Worm (Caenorhabditis elegans) whole organism, L1 larva: ENCODE data around the gene ZC250.2.

Source experiments
- aly-2 ChIP-seq: fragments of 150-350 bp; optimal IDR thresholded peaks from 2 replicates; lab custom pipeline; 2014; ENCODE audit warnings: missing biosample characterization, missing genetic modification characterization
- dpl-1 ChIP-seq, 3 experiments: fragments of 150-350 bp in 2 of 3; sonication (generic microtip) in 1 of 3; optimal IDR thresholded peaks; 2 replicates each; lab custom pipeline; 2014 to 2017; ENCODE audit warnings: missing biosample characterization in 3 of 3, missing genetic modification characterization in 3 of 3, missing genetic modification reagents in 3 of 3
- ets-5 ChIP-seq: fragments of 200-800 bp; sonication (Bioruptor generic); IDR thresholded peaks from 2 replicates; pipeline ENCODE4 v1.3.6; 2022; ENCODE audit warnings: missing genetic modification characterization, missing compliant biosample characterization
- fos-1 ChIP-seq: fragments of 150-350 bp; optimal IDR thresholded peaks from 2 replicates; lab custom pipeline; 2014; ENCODE audit warnings: missing biosample characterization, missing genetic modification characterization
- lin-13 ChIP-seq: fragments of 150-350 bp; optimal IDR thresholded peaks from 2 replicates; lab custom pipeline; 2014; ENCODE audit warnings: missing biosample characterization, missing genetic modification reagents, missing genetic modification characterization
- nhr-11 ChIP-seq: fragments of 150-350 bp; optimal IDR thresholded peaks from 2 replicates; lab custom pipeline; 2014; ENCODE audit warnings: missing biosample characterization, missing genetic modification characterization
- nhr-12 ChIP-seq: sonication (generic microtip); optimal IDR thresholded peaks from 2 replicates; lab custom pipeline; 2017; ENCODE audit warnings: missing biosample characterization, missing genetic modification characterization
- pax-3 ChIP-seq: fragments of 200-800 bp; sonication (Bioruptor generic); optimal IDR thresholded peaks from 2 replicates; lab custom pipeline; 2018; ENCODE audit warnings: mild to moderate bottlenecking, missing genetic modification characterization, moderate library complexity, missing compliant biosample characterization
- ztf-11 ChIP-seq, 2 experiments: sonication (generic microtip); optimal IDR thresholded peaks; 2 replicates each; lab custom pipeline; 2016 to 2017; ENCODE audit warnings: missing genetic modification characterization in 2 of 2, missing biosample characterization in 1 of 2, missing compliant biosample characterization in 1 of 2

DNA sequence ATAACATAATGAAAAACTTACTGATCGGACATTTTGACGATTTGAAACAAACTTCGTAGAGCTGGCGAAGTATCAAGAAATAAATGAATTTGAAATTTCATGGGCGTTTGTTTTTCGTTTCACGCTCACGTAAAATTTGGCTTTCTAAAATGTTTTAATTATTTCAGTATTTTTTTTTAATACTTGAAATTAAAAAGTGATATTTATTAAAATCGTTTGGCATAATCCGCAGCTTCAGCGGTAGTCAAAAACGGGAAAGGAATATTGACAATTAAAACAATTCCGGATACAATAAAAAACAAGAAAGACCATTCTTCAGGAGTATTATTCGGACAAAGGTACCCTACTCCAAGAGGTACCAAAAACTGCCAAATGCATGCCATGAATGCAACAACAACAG, 9.4 kb upstream of the ZC250.2 start, which contains the start of gene fbxa-183:
- TF ChIP-seq ets-5 (GFP tag; lab: Robert Waterston, UW) (no peak), nhr-11 (tag; lab: Kevin White, UChicago) (no peak), lin-13 (GFP tag; lab: Kevin White, UChicago) (no peak), fos-1 (no peak), ztf-11 (tag; optimal IDR thresholded peaks at IDR 0.05; lab: Kevin White, UChicago) (no peak), nhr-12 (tag; lab: Kevin White, UChicago) (no peak), aly-2 (tag; lab: Kevin White, UChicago) (no peak), pax-3 (no peak), dpl-1 (GFP tag; optimal IDR thresholded peaks at IDR 0.05; lab: Kevin White, UChicago) (no peak)
